Worm (Caenorhabditis elegans): ENCODE results near the gene klf-3.

DNA sequence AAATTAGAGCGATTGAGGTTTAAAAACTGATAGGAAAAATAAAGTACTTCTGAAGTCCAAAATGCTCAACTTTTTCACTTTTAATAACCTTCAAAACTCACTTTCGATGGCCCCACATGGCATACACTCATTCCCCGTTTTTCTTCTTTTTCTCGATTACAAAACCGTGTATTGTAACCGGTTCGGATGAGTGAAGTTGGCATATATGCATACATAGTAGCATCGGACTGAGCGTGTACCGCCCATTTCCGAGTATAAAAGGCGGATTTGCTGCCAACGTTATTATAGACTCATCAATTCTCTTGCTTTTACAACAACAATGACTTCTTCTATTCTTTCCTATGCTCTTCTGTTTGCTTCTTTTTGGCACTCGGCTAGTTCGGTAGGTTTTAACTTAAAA, 33.9 kb upstream of the klf-3 start, which contains the start of gene C56C10.4:
- no peak for TF ChIP-seq him-1 (tag; optimal IDR thresholded peaks at IDR 0.05)
- no peak for TF ChIP-seq W03F9.2 (tag; optimal IDR thresholded peaks at IDR 0.05)
- TF ChIP-seq dao-5 (tag; optimal IDR thresholded peaks at IDR 0.05) = no peak

Measured in whole organism, L4/young adult.